Worm (Caenorhabditis elegans) whole organism, young adult: ENCODE results near the gene F47B8.3.

Source experiments
- B0336.3 ChIP-seq: fragments of 200-800 bp; sonication (Bioruptor generic); IDR thresholded peaks from 2 replicates; pipeline ENCODE4 v1.3.6; 2022; ENCODE audit warnings: missing genetic modification characterization, missing compliant biosample characterization
- C06A6.2 ChIP-seq: fragments of 200-800 bp; sonication (Bioruptor generic); conservative IDR thresholded peaks from 2 replicates; pipeline ENCODE4 v1.3.6; 2022; ENCODE audit warnings: missing genetic modification characterization, missing compliant biosample characterization
- D2030.7 ChIP-seq: fragments of 200-800 bp; sonication (Bioruptor generic); IDR thresholded peaks from 2 replicates; pipeline ENCODE4 v1.3.6; 2022; ENCODE audit warnings: missing genetic modification reagents, missing genetic modification characterization, missing compliant biosample characterization
- F22D6.2 ChIP-seq: sonication (generic microtip); optimal IDR thresholded peaks from 2 replicates; lab custom pipeline; 2016; ENCODE audit warnings: mild to moderate bottlenecking, missing genetic modification characterization, missing compliant biosample characterization
- F39B2.1 ChIP-seq: fragments of 200-800 bp; sonication (Bioruptor generic); IDR thresholded peaks from 2 replicates; pipeline ENCODE4 v1.3.6; 2022; ENCODE audit warnings: missing genetic modification reagents, missing genetic modification characterization, missing compliant biosample characterization
- F55B11.4 ChIP-seq: sonication (generic microtip); optimal IDR thresholded peaks from 2 replicates; lab custom pipeline; 2016; ENCODE audit warnings: missing compliant biosample characterization, missing genetic modification characterization, borderline replicate concordance; ENCODE audit not compliant: insufficient read depth
- K11D2.4 ChIP-seq: fragments of 200-800 bp; sonication (Bioruptor generic); IDR thresholded peaks from 2 replicates; pipeline ENCODE4 v1.3.6; 2022; ENCODE audit warnings: missing genetic modification reagents, missing genetic modification characterization, missing compliant biosample characterization
- T07F8.4 ChIP-seq: sonication (generic microtip); optimal IDR thresholded peaks from 2 replicates; lab custom pipeline; 2016; ENCODE audit warnings: mild to moderate bottlenecking, missing genetic modification characterization, moderate library complexity, missing compliant biosample characterization
- Y53G8AR.9 ChIP-seq: fragments of 200-800 bp; sonication (Bioruptor generic); conservative IDR thresholded peaks from 2 replicates; pipeline ENCODE4 v1.3.6; 2022; ENCODE audit warnings: missing genetic modification reagents, missing genetic modification characterization, missing compliant biosample characterization
- Y95B8A.8 ChIP-seq: fragments of 200-800 bp; sonication (Bioruptor generic); IDR thresholded peaks from 2 replicates; pipeline ENCODE4 v1.3.6; 2022; ENCODE audit warnings: missing genetic modification reagents, missing genetic modification characterization, missing compliant biosample characterization
- atf-7 ChIP-seq: sonication (generic microtip); optimal IDR thresholded peaks from 2 replicates; lab custom pipeline; 2017; ENCODE audit warnings: mild to moderate bottlenecking, missing genetic modification characterization, missing compliant biosample characterization
- athp-1 ChIP-seq: sonication (generic microtip); optimal IDR thresholded peaks from 2 replicates; lab custom pipeline; 2017; ENCODE audit warnings: mild to moderate bottlenecking, missing genetic modification characterization, missing compliant biosample characterization
- attf-5 ChIP-seq: fragments of 200-800 bp; sonication (Bioruptor generic); optimal IDR thresholded peaks from 2 replicates; lab custom pipeline; 2018; ENCODE audit warnings: mild to moderate bottlenecking, missing genetic modification characterization, missing compliant biosample characterization
- cebp-1 ChIP-seq, 2 experiments: fragments of 200-800 bp in 1 of 2; sonication (Bioruptor generic) in 1 of 2; sonication (generic microtip) in 1 of 2; IDR thresholded peaks in 1 of 2; optimal IDR thresholded peaks in 1 of 2; 2 replicates each; pipeline versions ENCODE4 v1.3.6 to Lab custom; 2017 to 2022; ENCODE audit warnings: missing compliant biosample characterization in 2 of 2, missing genetic modification characterization in 2 of 2, mild to moderate bottlenecking in 1 of 2, missing genetic modification reagents in 1 of 2, moderate library complexity in 1 of 2
- ceh-100 ChIP-seq: fragments of 200-800 bp; sonication (Bioruptor generic); IDR thresholded peaks from 2 replicates; pipeline ENCODE4 v1.3.6; 2022; ENCODE audit warnings: missing genetic modification reagents, missing genetic modification characterization, missing compliant biosample characterization
- dox-1 ChIP-seq: fragments of 200-800 bp; sonication (Bioruptor generic); IDR thresholded peaks from 2 replicates; pipeline ENCODE4 v1.3.6; 2022; ENCODE audit warnings: missing genetic modification reagents, missing genetic modification characterization, missing compliant biosample characterization
- dpl-1 ChIP-seq: fragments of 150-350 bp; optimal IDR thresholded peaks from 2 replicates; lab custom pipeline; 2014; ENCODE audit warnings: missing biosample characterization, missing genetic modification reagents, missing genetic modification characterization
- fkh-3 ChIP-seq: sonication (generic microtip); optimal IDR thresholded peaks from 2 replicates; lab custom pipeline; 2016; ENCODE audit warnings: mild to moderate bottlenecking, missing genetic modification characterization, missing compliant biosample characterization
- hmg-1.2 ChIP-seq: fragments of 200-800 bp; sonication (Bioruptor generic); IDR thresholded peaks from 2 replicates; pipeline ENCODE4 v1.3.6; 2022; ENCODE audit warnings: missing genetic modification reagents, missing genetic modification characterization, missing compliant biosample characterization
- hrde-1 ChIP-seq: sonication (generic microtip); optimal IDR thresholded peaks from 2 replicates; lab custom pipeline; 2016; ENCODE audit warnings: missing genetic modification characterization, mild to moderate bottlenecking, missing compliant biosample characterization, moderate library complexity, missing genotype, missing genetic modification reagents, borderline replicate concordance
- let-607 ChIP-seq, 2 experiments: fragments of 200-800 bp in 1 of 2; sonication (Bioruptor generic) in 1 of 2; sonication (generic microtip) in 1 of 2; optimal IDR thresholded peaks; 2 replicates each; lab custom pipeline; 2016 to 2018; ENCODE audit warnings: mild to moderate bottlenecking in 2 of 2, missing compliant biosample characterization in 2 of 2, missing genetic modification characterization in 2 of 2, moderate library complexity in 2 of 2, missing genotype in 1 of 2
- lin-40 ChIP-seq: sonication (generic microtip); optimal IDR thresholded peaks from 2 replicates; lab custom pipeline; 2016; ENCODE audit warnings: missing genetic modification characterization, mild to moderate bottlenecking, missing compliant biosample characterization, missing genotype, missing genetic modification reagents
- lin-54 ChIP-seq: fragments of 200-800 bp; sonication (Bioruptor generic); optimal IDR thresholded peaks from 2 replicates; lab custom pipeline; 2018; ENCODE audit warnings: mild to moderate bottlenecking, missing genetic modification characterization, missing compliant biosample characterization
- lsl-1 ChIP-seq: fragments of 200-800 bp; sonication (Bioruptor generic); optimal IDR thresholded peaks from 2 replicates; lab custom pipeline; 2018; ENCODE audit warnings: mild to moderate bottlenecking, missing genetic modification characterization, moderate library complexity, missing compliant biosample characterization
- madf-8 ChIP-seq: fragments of 200-800 bp; sonication (Bioruptor generic); conservative IDR thresholded peaks from 2 replicates; pipeline ENCODE4 v1.3.6; 2022; ENCODE audit warnings: missing genetic modification reagents, missing genetic modification characterization, missing compliant biosample characterization
- nfyb-1 ChIP-seq: fragments of 200-800 bp; sonication (Bioruptor generic); IDR thresholded peaks from 2 replicates; pipeline ENCODE4 v1.3.6; 2022; ENCODE audit warnings: missing genetic modification reagents, missing genetic modification characterization, missing compliant biosample characterization
- nhr-27 ChIP-seq: fragments of 200-800 bp; sonication (Bioruptor generic); optimal IDR thresholded peaks from 2 replicates; lab custom pipeline; 2018; ENCODE audit warnings: mild to moderate bottlenecking, missing genetic modification characterization, moderate library complexity, missing compliant biosample characterization
- nhr-90 ChIP-seq: sonication (generic microtip); optimal IDR thresholded peaks from 2 replicates; lab custom pipeline; 2016; ENCODE audit warnings: missing genotype, mild to moderate bottlenecking, missing genetic modification characterization, missing compliant biosample characterization
- rcor-1 ChIP-seq: fragments of 200-800 bp; sonication (Bioruptor generic); IDR thresholded peaks from 2 replicates; pipeline ENCODE4 v1.3.6; 2022; ENCODE audit warnings: missing genetic modification reagents, missing genetic modification characterization, missing compliant biosample characterization
- repo-1 ChIP-seq: sonication (generic microtip); optimal IDR thresholded peaks from 2 replicates; lab custom pipeline; 2017; ENCODE audit warnings: mild to moderate bottlenecking, missing genetic modification characterization, missing compliant biosample characterization
- sea-2 ChIP-seq: fragments of 200-800 bp; sonication (Bioruptor generic); IDR thresholded peaks from 2 replicates; pipeline ENCODE4 v1.3.6; 2022; ENCODE audit warnings: missing genetic modification characterization, missing compliant biosample characterization
- snpc-1.1 ChIP-seq: sonication (generic microtip); optimal IDR thresholded peaks from 2 replicates; lab custom pipeline; 2017; ENCODE audit warnings: missing genetic modification characterization, mild to moderate bottlenecking, missing compliant biosample characterization, antibody characterized with exemption, moderate library complexity, missing genotype, missing genetic modification reagents; ENCODE audit not compliant: insufficient read depth
- snpc-3.4 ChIP-seq: sonication (generic microtip); optimal IDR thresholded peaks from 2 replicates; lab custom pipeline; 2017; ENCODE audit warnings: missing genetic modification characterization, mild to moderate bottlenecking, missing compliant biosample characterization, antibody characterized with exemption, moderate library complexity, missing genotype, missing genetic modification reagents
- somi-1 ChIP-seq: fragments of 200-800 bp; sonication (Bioruptor generic); optimal IDR thresholded peaks from 2 replicates; lab custom pipeline; 2018; ENCODE audit warnings: mild to moderate bottlenecking, missing genetic modification characterization, missing compliant biosample characterization
- tbp1 ChIP-seq: fragments of 200-800 bp; sonication (Bioruptor generic); optimal IDR thresholded peaks from 2 replicates; lab custom pipeline; 2018; ENCODE audit warnings: mild to moderate bottlenecking, missing genetic modification characterization, missing compliant biosample characterization
- tbx-9 ChIP-seq: sonication (generic microtip); optimal IDR thresholded peaks from 2 replicates; lab custom pipeline; 2016; ENCODE audit warnings: borderline replicate concordance, missing genetic modification characterization, inconsistent platforms, missing compliant biosample characterization
- unc-130 ChIP-seq: sonication (generic microtip); optimal IDR thresholded peaks from 2 replicates; lab custom pipeline; 2016; ENCODE audit warnings: missing genetic modification reagents, missing genetic modification characterization, missing compliant biosample characterization
- xnd-1 ChIP-seq: sonication (generic microtip); optimal IDR thresholded peaks from 2 replicates; lab custom pipeline; 2016; ENCODE audit warnings: missing genotype, missing genetic modification reagents, missing genetic modification characterization, missing compliant biosample characterization
- zfh-2 ChIP-seq: fragments of 200-800 bp; sonication (Bioruptor generic); conservative IDR thresholded peaks from 2 replicates; pipeline ENCODE4 v1.3.6; 2022; ENCODE audit warnings: missing genetic modification reagents, missing genetic modification characterization, missing compliant biosample characterization
- zim-3 ChIP-seq: sonication (generic microtip); optimal IDR thresholded peaks from 2 replicates; lab custom pipeline; 2017; ENCODE audit warnings: mild to moderate bottlenecking, missing genetic modification characterization, moderate library complexity, missing compliant biosample characterization
- ztf-18 ChIP-seq: sonication (generic microtip); optimal IDR thresholded peaks from 2 replicates; lab custom pipeline; 2016; ENCODE audit warnings: missing genotype, mild to moderate bottlenecking, missing genetic modification characterization, missing compliant biosample characterization
- ztf-22 ChIP-seq: fragments of 200-800 bp; sonication (Bioruptor generic); optimal IDR thresholded peaks from 2 replicates; lab custom pipeline; 2018; ENCODE audit warnings: mild to moderate bottlenecking, missing genetic modification characterization, moderate library complexity, missing compliant biosample characterization
- ztf-25 ChIP-seq: fragments of 200-800 bp; sonication (Bioruptor generic); IDR thresholded peaks from 2 replicates; pipeline ENCODE4 v1.3.6; 2022; ENCODE audit warnings: missing genetic modification reagents, missing genetic modification characterization, missing compliant biosample characterization

The F47B8.3 gene

DNA sequence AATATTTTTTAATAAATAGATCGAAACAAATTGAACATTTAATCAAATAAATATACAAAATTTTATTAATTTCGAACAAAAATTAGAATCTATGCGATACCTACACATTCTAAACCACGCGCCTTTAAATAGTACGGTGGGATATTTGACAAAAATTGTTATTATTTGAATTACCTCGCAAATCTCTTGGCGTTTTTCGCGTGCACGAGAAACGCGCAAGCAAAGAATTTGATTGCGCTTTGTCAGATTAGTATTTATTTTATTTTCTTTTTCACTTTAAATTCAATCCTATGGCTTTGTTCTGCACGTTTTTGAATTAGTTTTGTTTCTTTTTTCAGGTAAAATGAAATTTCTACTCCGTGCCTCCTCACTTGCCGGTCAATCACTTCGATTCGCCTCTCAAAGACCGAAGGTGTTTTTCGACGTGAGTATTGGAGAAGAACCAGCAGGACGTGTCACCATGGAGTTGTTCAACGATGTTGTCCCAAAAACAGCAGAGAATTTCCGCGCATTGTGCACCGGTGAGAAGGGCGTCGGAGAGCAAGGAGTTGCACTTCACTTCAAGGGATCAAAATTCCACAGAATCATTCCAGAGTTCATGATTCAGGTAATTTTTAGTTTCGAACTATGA, 33.0 kb upstream of the F47B8.3 start, which contains the start of gene cyn-1 (continued):
- TF ChIP-seq ceh-100 (GFP tag; lab: Robert Waterston, UW), result peak; percentile 75
- TF ChIP-seq hmg-1.2 (GFP tag; lab: Robert Waterston, UW), result peak; percentile 53
- peak; percentile 25; the same call in 1 of the 2 replicates for TF ChIP-seq K11D2.4 (GFP tag; lab: Robert Waterston, UW)
- peak; percentile 54; the same call in 1 of the 2 replicates for TF ChIP-seq D2030.7 (GFP tag; lab: Robert Waterston, UW)
- TF ChIP-seq hrde-1, result peak; percentile 55
- TF ChIP-seq repo-1, result no peak
- TF ChIP-seq lsl-1 (GFP tag; lab: Kevin White, UChicago), result peak; percentile 65
- peak; percentile 43 for TF ChIP-seq snpc-1.1 (tag; lab: Kevin White, UChicago)
- no peak for TF ChIP-seq atf-7
- peak; percentile 70 for TF ChIP-seq nfyb-1
- TF ChIP-seq cebp-1 (GFP tag; IDR thresholded peaks at IDR 0.05; lab: Robert Waterston, UW), result no peak
- TF ChIP-seq cebp-1 (tag; optimal IDR thresholded peaks at IDR 0.05; lab: Kevin White, UChicago), result peak; percentile 72
- TF ChIP-seq attf-5 (GFP tag; lab: Kevin White, UChicago), result peak; percentile 32
- TF ChIP-seq F22D6.2 (tag; lab: Kevin White, UChicago), result peak; percentile 15
- no peak for TF ChIP-seq ztf-22 (GFP tag; lab: Kevin White, UChicago)
- peak; percentile 45 for TF ChIP-seq xnd-1 (tag; lab: Kevin White, UChicago)
- TF ChIP-seq zfh-2 (GFP tag; lab: Robert Waterston, UW), result no peak
- TF ChIP-seq Y53G8AR.9 (GFP tag; lab: Robert Waterston, UW), result peak; percentile 91
- peak; percentile 96 for TF ChIP-seq ztf-18 (tag; lab: Kevin White, UChicago)
- TF ChIP-seq Y95B8A.8 (GFP tag; lab: Robert Waterston, UW), result no peak
- no peak for TF ChIP-seq ztf-25 (GFP tag; lab: Robert Waterston, UW)
- TF ChIP-seq lin-40, result peak; percentile 81
- peak; percentile 71 for TF ChIP-seq snpc-3.4
- peak; percentile 66 for TF ChIP-seq tbp1 (GFP tag; lab: Kevin White, UChicago)
- no peak for TF ChIP-seq zim-3 (tag; lab: Kevin White, UChicago)
- TF ChIP-seq B0336.3 (GFP tag; lab: Robert Waterston, UW), result peak; percentile 82
- TF ChIP-seq nhr-27 (tag; lab: Kevin White, UChicago), result no peak
- peak in 1 of 2 experiments; percentile 44 for TF ChIP-seq let-607 (tag; optimal IDR thresholded peaks at IDR 0.05; lab: Kevin White, UChicago)
- TF ChIP-seq C06A6.2 (GFP tag; lab: Robert Waterston, UW), result no peak
- peak; percentile 34; the same call in 1 of the 2 replicates for TF ChIP-seq madf-8 (GFP tag; lab: Robert Waterston, UW)
- peak; percentile 96 for TF ChIP-seq lin-54 (GFP tag; lab: Kevin White, UChicago)
- peak; percentile 75 for TF ChIP-seq dpl-1 (GFP tag; lab: Kevin White, UChicago)
- TF ChIP-seq unc-130 (GFP tag; lab: Kevin White, UChicago), result peak; percentile 19
- TF ChIP-seq rcor-1 (GFP tag; lab: Robert Waterston, UW), result peak; percentile 53

DNA sequence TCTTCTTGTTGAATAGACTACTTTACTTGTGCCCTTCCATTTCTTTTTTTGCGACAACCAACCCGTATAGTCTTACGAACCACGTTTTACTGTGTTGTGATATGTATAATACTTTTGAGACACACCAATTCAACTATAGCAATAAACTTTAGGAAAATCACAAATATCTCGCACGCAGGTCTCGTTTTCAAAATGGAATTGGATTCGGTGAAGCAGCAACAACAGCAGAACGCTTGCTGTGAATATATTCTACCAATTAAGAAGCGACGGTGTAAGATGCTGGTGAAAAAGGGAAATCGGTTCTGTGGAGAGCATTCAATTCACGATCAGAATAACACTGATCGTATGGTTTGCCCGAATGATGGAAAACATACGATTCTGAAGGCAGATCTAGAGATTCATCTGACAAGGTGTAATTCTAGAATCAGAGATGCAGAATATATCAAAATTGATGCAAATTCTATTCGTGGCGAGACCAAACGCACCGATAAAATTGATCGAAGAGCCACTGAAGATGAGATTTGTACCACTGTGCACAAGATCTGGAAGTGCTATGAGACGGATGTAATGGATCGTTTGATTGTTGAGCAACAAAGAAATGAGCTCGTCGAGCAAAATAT, 31.6 kb upstream of the F47B8.3 start, which contains the start of gene Y49A3A.3:
Y49A3A.3 (plus strand) TSS at position 153 of the 620 bp plus-strand sequence.
- no peak for TF ChIP-seq tbx-9 (tag; lab: Kevin White, UChicago)
- peak; percentile 23; the same call in 1 of the 2 replicates for TF ChIP-seq hmg-1.2 (GFP tag; lab: Robert Waterston, UW)
- TF ChIP-seq lin-40, result peak; percentile 82
- peak; percentile 34; the same call in 1 of the 2 replicates for TF ChIP-seq dox-1 (GFP tag; lab: Robert Waterston, UW)
- TF ChIP-seq somi-1 (GFP tag; lab: Kevin White, UChicago), result no peak
- TF ChIP-seq athp-1, result peak; percentile 88
- 0 out of 2 replicates have a peak, but pooled peaks have one; percentile 13 for TF ChIP-seq C06A6.2 (GFP tag; lab: Robert Waterston, UW)
- TF ChIP-seq snpc-1.1 (tag; lab: Kevin White, UChicago), result peak; percentile 15
- peak; percentile 59; the same call in 1 of the 2 replicates for TF ChIP-seq K11D2.4 (GFP tag; lab: Robert Waterston, UW)
- no peak for TF ChIP-seq F55B11.4 (tag; lab: Kevin White, UChicago)
- TF ChIP-seq ztf-22 (GFP tag; lab: Kevin White, UChicago), result peak; percentile 16
- peak; percentile 36 for TF ChIP-seq nhr-90 (tag; lab: Kevin White, UChicago)
- no peak for TF ChIP-seq sea-2 (GFP tag; lab: Robert Waterston, UW)
- no peak for TF ChIP-seq T07F8.4 (tag; lab: Kevin White, UChicago)
- TF ChIP-seq fkh-3 (tag; lab: Kevin White, UChicago), result peak; percentile 63
- peak; percentile 68; the same call in 1 of the 2 replicates for TF ChIP-seq F39B2.1 (GFP tag; lab: Robert Waterston, UW)
- peak; percentile 88 for TF ChIP-seq nhr-27 (tag; lab: Kevin White, UChicago)
